Worm (Caenorhabditis elegans) whole organism, mixed stage, embryonic: ENCODE results near the gene T04G9.4.

Experiments
- blmp-1 ChIP-seq: fragments of 150-350 bp; optimal IDR thresholded peaks from 2 replicates; lab custom pipeline; 2014; ENCODE audit warnings: missing biosample characterization, missing genetic modification characterization
- ceh-43 ChIP-seq: fragments of 200-800 bp; sonication (Bioruptor generic); optimal IDR thresholded peaks from 2 replicates; lab custom pipeline; 2018; ENCODE audit warnings: mild to moderate bottlenecking, missing genetic modification characterization, moderate library complexity, missing compliant biosample characterization
- ceh-83 ChIP-seq: fragments of 200-800 bp; sonication (Bioruptor generic); optimal IDR thresholded peaks from 2 replicates; lab custom pipeline; 2018; ENCODE audit warnings: mild to moderate bottlenecking, missing genetic modification characterization, missing compliant biosample characterization
- ces-1 ChIP-seq: fragments of 150-350 bp; optimal IDR thresholded peaks from 2 replicates; lab custom pipeline; 2014; ENCODE audit warnings: missing biosample characterization, missing genetic modification reagents, missing genetic modification characterization
- drap-1 ChIP-seq: fragments of 200-800 bp; sonication (Bioruptor generic); optimal IDR thresholded peaks from 3 replicates; lab custom pipeline; 2018; ENCODE audit warnings: mild to moderate bottlenecking, missing genetic modification characterization, missing compliant biosample characterization
- elt-3 ChIP-seq: fragments of 150-350 bp; optimal IDR thresholded peaks from 2 replicates; lab custom pipeline; 2014; ENCODE audit warnings: missing biosample characterization, missing genetic modification characterization
- mep-1 ChIP-seq: fragments of 150-350 bp; optimal IDR thresholded peaks from 2 replicates; lab custom pipeline; 2017; ENCODE audit warnings: missing biosample characterization, missing genetic modification reagents, missing genetic modification characterization, inconsistent platforms
- nhr-237 ChIP-seq: fragments of 150-350 bp; optimal IDR thresholded peaks from 2 replicates; lab custom pipeline; 2014; ENCODE audit warnings: missing biosample characterization, missing genetic modification characterization
- nhr-28 ChIP-seq: fragments of 150-350 bp; optimal IDR thresholded peaks from 2 replicates; lab custom pipeline; 2014; ENCODE audit warnings: missing biosample characterization, missing genetic modification characterization
- nhr-76 ChIP-seq: sonication (generic microtip); optimal IDR thresholded peaks from 2 replicates; lab custom pipeline; 2017; ENCODE audit warnings: missing biosample characterization, missing genetic modification characterization
- pha-4 ChIP-seq: fragments of 150-350 bp; optimal IDR thresholded peaks from 2 replicates; lab custom pipeline; 2018; ENCODE audit warnings: missing biosample characterization, missing genetic modification reagents, missing genetic modification characterization
- unc-39 ChIP-seq: fragments of 150-350 bp; optimal IDR thresholded peaks from 2 replicates; lab custom pipeline; 2014; ENCODE audit warnings: missing biosample characterization, missing genetic modification characterization
- unc-62 ChIP-seq: fragments of 150-350 bp; optimal IDR thresholded peaks from 2 replicates; lab custom pipeline; 2014; ENCODE audit warnings: missing biosample characterization, missing genetic modification reagents, missing genetic modification characterization
- ztf-11 ChIP-seq: fragments of 150-350 bp; optimal IDR thresholded peaks from 2 replicates; lab custom pipeline; 2014; ENCODE audit warnings: missing biosample characterization, missing genetic modification characterization

DNA sequence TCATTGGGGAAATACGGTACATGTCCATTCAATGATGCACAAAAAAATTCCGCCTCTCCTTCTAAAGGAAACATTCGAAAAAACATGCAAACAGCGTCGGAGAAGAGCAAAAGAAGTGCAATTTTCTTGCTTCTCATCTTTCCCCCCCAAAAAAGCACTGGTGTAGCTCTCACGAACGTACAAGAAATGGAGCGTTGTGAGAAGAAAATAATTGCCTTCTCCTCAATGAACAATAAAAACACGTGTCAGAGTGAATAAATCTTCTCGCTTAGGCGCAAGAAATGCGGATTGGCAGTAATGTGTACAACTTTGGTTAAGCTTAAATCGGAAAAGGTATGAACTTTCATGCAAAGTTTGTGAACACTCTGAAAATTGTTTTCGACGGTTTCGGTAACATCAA lies 24.0 kb upstream of the T04G9.4 start:
- TF ChIP-seq nhr-28 (no peak), drap-1 (GFP tag; lab: Kevin White, UChicago) (no peak), pha-4 (tag; lab: Kevin White, UChicago) (no peak), blmp-1 (tag; lab: Kevin White, UChicago) (no peak), unc-39 (no peak), nhr-76 (tag; lab: Kevin White, UChicago) (no peak), ztf-11 (tag; lab: Kevin White, UChicago) (no peak), mep-1 (tag; lab: Kevin White, UChicago) (no peak), ceh-83 (GFP tag; lab: Kevin White, UChicago) (no peak), ces-1 (GFP tag; lab: Kevin White, UChicago) (no peak), ceh-43 (no peak), unc-62 (GFP tag; lab: Kevin White, UChicago) (no peak), elt-3 (no peak), nhr-237 (tag; lab: Kevin White, UChicago) (no peak)
